Fruit fly (Drosophila melanogaster): Measurements from ENCODE around the gene Gr77a.

Gr77a gene

DNA sequence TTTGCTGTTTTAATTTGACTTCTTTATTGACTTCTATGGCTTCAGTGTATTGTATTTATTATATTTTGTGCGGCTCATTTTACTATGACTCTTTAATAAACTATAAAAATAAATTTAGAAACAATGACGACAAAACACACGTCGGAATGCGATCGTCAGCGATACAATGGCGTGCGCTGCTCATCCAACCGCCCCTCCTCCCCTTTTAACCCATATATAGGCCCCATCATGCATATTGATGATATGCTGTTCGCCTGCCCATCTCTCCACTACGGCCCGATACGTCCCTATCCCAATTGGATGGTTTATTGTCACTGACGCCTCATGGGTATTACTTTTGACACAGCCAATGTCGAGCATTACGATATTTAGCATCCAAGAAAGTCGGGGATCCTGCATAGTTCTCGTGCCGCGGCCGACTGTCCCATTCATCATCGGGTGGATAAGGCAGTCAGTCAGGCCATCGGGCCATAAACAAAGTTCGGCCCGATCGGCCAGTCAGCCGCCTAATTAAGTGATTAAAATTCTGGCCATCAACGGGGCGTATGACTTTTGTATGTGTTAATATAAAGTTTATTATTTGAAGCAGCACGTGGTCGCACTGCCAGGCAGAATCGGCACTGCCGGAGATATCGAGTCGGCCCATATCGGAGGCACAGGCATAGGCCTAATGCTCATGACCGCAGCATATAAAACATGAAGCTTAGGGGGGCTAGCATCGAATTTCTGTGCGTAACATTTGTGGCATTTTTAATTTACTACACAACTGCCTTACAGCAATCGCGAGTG, 48.2 kb downstream of the Gr77a start:
- TF ChIP-seq cic (GFP tag; optimal IDR thresholded peaks at IDR 0.05) (no peak), Clk (GFP tag; optimal IDR thresholded peaks at IDR 0.05) (no peak), cnc (optimal IDR thresholded peaks at IDR 0.05) (no peak), ovo (GFP tag; optimal IDR thresholded peaks at IDR 0.05) (no peak), CG5204 (GFP tag; optimal IDR thresholded peaks at IDR 0.05) (no peak), Mnt (GFP tag; optimal IDR thresholded peaks at IDR 0.05) (no peak), CG11617 (GFP tag; optimal IDR thresholded peaks at IDR 0.05) (no peak)

DNA sequence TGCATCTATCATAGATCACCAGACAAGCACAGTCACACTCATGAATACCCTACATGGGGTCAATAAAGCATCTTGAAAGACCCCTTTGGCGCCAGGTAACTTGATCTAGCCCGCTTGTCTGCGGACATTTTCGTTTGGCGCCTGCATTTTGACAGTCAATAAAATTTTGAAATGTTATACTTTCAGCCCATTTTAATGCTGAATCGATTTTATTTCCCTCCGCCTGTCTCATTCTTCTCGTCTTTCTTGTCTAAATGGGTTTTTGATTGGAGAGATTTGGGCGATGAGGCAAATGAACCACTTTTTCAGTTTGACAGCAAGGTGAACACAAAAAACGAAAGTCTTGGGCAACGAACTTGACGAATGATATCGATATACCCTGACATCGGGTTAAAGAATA, 49.2 kb downstream of the Gr77a start:
- no peak for TF ChIP-seq CG33017 (tag; optimal IDR thresholded peaks at IDR 0.05)
- no peak for TF ChIP-seq toe (GFP tag; optimal IDR thresholded peaks at IDR 0.05)

DNA sequence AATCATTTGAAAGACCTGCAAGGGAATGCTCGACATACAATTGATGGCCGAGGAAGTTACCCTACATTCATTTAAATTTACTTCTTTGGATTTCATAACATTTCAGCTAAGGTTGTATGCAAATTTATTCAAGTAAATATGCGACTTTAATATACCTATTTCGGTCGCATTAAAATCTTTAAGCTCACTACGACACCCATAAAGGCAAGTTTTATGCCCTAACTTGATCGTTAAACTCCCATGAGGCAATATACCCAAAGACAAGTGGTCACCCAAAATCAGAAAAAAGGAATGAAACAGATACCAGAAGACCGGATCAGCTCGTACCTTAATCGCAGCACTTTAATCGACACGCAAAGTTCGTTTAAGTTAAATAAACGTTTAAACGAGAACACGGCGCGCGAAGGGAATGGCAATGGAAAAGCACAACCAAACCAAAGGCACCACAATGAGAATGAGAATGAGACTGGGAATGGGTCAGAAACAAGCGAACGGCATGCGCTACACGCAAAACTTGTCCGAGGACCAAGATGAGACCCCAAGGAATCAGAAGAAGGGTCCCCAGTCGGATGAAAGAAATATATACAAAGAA, 50.9 kb downstream of the Gr77a start:
- no peak for TF ChIP-seq CG7101 (tag; optimal IDR thresholded peaks at IDR 0.05)
- TF ChIP-seq CG5204 (GFP tag; optimal IDR thresholded peaks at IDR 0.05): no peak
- TF ChIP-seq Clk (GFP tag; optimal IDR thresholded peaks at IDR 0.05): no peak
- no peak for TF ChIP-seq Crg-1 (GFP tag; optimal IDR thresholded peaks at IDR 0.05)
- TF ChIP-seq CG7045 (GFP tag; optimal IDR thresholded peaks at IDR 0.05): no peak
- TF ChIP-seq CG1620 (GFP tag; optimal IDR thresholded peaks at IDR 0.05): no peak
- TF ChIP-seq CG14711 (tag; optimal IDR thresholded peaks at IDR 0.05): no peak
- TF ChIP-seq CG11617 (GFP tag; optimal IDR thresholded peaks at IDR 0.05): no peak
- no peak for TF ChIP-seq toe (GFP tag; optimal IDR thresholded peaks at IDR 0.05)
- TF ChIP-seq Mnt (GFP tag; optimal IDR thresholded peaks at IDR 0.05): no peak
- no peak for TF ChIP-seq cnc (optimal IDR thresholded peaks at IDR 0.05)

All from whole organism, adult.